Worm (Caenorhabditis elegans) whole organism, L1 larva: ENCODE data around the gene ZK1127.12.
A peak's percentile ranks its signal among the peaks of the same experiment; 100 is the strongest.

Experiments
- F16B12.6 ChIP-seq: fragments of 150-350 bp; optimal IDR thresholded peaks from 2 replicates; lab custom pipeline; 2014; ENCODE audit warnings: missing biosample characterization, missing genetic modification characterization
- aha-1 ChIP-seq: fragments of 150-350 bp; optimal IDR thresholded peaks from 2 replicates; lab custom pipeline; 2014; ENCODE audit warnings: missing biosample characterization, missing genetic modification characterization
- alr-1 ChIP-seq: fragments of 200-800 bp; sonication (Bioruptor generic); optimal IDR thresholded peaks from 2 replicates; lab custom pipeline; 2018; ENCODE audit warnings: borderline replicate concordance, mild to moderate bottlenecking, missing genetic modification characterization, missing compliant biosample characterization
- ama-1 ChIP-seq: fragments of 150-350 bp; optimal IDR thresholded peaks from 2 replicates; lab custom pipeline; 2014
- blmp-1 ChIP-seq: fragments of 150-350 bp; optimal IDR thresholded peaks from 2 replicates; lab custom pipeline; 2014; ENCODE audit warnings: missing biosample characterization, missing genetic modification characterization
- ceh-90 ChIP-seq: sonication (generic microtip); optimal IDR thresholded peaks from 2 replicates; lab custom pipeline; 2016; ENCODE audit warnings: missing genetic modification characterization, missing compliant biosample characterization
- ces-1 ChIP-seq: fragments of 150-350 bp; optimal IDR thresholded peaks from 2 replicates; lab custom pipeline; 2014; ENCODE audit warnings: missing biosample characterization, missing genetic modification reagents, missing genetic modification characterization
- dsc-1 ChIP-seq: sonication (generic microtip); optimal IDR thresholded peaks from 2 replicates; lab custom pipeline; 2016; ENCODE audit warnings: mild to moderate bottlenecking, missing genetic modification characterization, missing compliant biosample characterization
- efl-1 ChIP-seq, 4 experiments: fragments of 150-350 bp; optimal IDR thresholded peaks in 3 of 4; peaks in 1 of 4; 1 replicate in 1 of 4; 2 replicates in 3 of 4; lab custom pipeline; 2014; ENCODE audit warnings: missing biosample characterization in 2 of 4, missing genetic modification characterization in 2 of 4, missing genetic modification reagents in 2 of 4
- efl-3 ChIP-seq: fragments of 200-800 bp; sonication (Bioruptor generic); optimal IDR thresholded peaks from 2 replicates; lab custom pipeline; 2018; ENCODE audit warnings: mild to moderate bottlenecking, missing genetic modification characterization, missing compliant biosample characterization
- egl-13 ChIP-seq: sonication (generic microtip); optimal IDR thresholded peaks from 2 replicates; lab custom pipeline; 2016; ENCODE audit warnings: missing genotype, missing genetic modification reagents, missing genetic modification characterization, missing compliant biosample characterization
- elt-2 ChIP-seq: sonication (generic microtip); optimal IDR thresholded peaks from 2 replicates; lab custom pipeline; 2016; ENCODE audit warnings: missing genetic modification characterization, mild to moderate bottlenecking, inconsistent platforms, missing compliant biosample characterization, missing genetic modification reagents
- ets-5 ChIP-seq: fragments of 200-800 bp; sonication (Bioruptor generic); IDR thresholded peaks from 2 replicates; pipeline ENCODE4 v1.3.6; 2022; ENCODE audit warnings: missing genetic modification characterization, missing compliant biosample characterization
- fkh-10 ChIP-seq: sonication (generic microtip); optimal IDR thresholded peaks from 2 replicates; lab custom pipeline; 2017; ENCODE audit warnings: missing biosample characterization, missing genetic modification reagents, missing genetic modification characterization
- fos-1 ChIP-seq: fragments of 150-350 bp; optimal IDR thresholded peaks from 2 replicates; lab custom pipeline; 2014; ENCODE audit warnings: missing biosample characterization, missing genetic modification characterization
- hpl-2 ChIP-seq: fragments of 150-350 bp; optimal IDR thresholded peaks from 2 replicates; lab custom pipeline; 2014; ENCODE audit warnings: missing biosample characterization, missing genetic modification reagents, missing genetic modification characterization
- irx-1 ChIP-seq: sonication (generic microtip); optimal IDR thresholded peaks from 2 replicates; lab custom pipeline; 2016; ENCODE audit warnings: missing genetic modification characterization, missing compliant biosample characterization
- isw-1 ChIP-seq: fragments of 200-800 bp; sonication (Bioruptor generic); IDR thresholded peaks from 2 replicates; pipeline ENCODE4 v1.3.6; 2022; ENCODE audit warnings: missing genetic modification characterization, missing compliant biosample characterization
- jun-1 ChIP-seq: fragments of 150-350 bp; optimal IDR thresholded peaks from 2 replicates; lab custom pipeline; 2014; ENCODE audit warnings: missing biosample characterization, missing genetic modification reagents, missing genetic modification characterization
- lin-14 ChIP-seq: fragments of 200-800 bp; sonication (Bioruptor generic); optimal IDR thresholded peaks from 2 replicates; lab custom pipeline; 2018; ENCODE audit warnings: mild to moderate bottlenecking, missing genetic modification characterization, moderate library complexity, missing compliant biosample characterization
- lin-15B ChIP-seq: fragments of 150-350 bp; sonication (generic microtip); optimal IDR thresholded peaks from 3 replicates; lab custom pipeline; 2014; ENCODE audit warnings: missing biosample characterization, missing genetic modification characterization
- lsy-2 ChIP-seq, 2 experiments: fragments of 150-350 bp; optimal IDR thresholded peaks; 2 replicates each; lab custom pipeline; 2014; ENCODE audit warnings: missing biosample characterization in 2 of 2, missing genetic modification characterization in 2 of 2
- mdl-1 ChIP-seq, 2 experiments: fragments of 150-350 bp; optimal IDR thresholded peaks; 2 replicates each; lab custom pipeline; 2014 to 2017; ENCODE audit warnings: missing biosample characterization in 2 of 2, missing genetic modification characterization in 2 of 2, inconsistent platforms in 1 of 2
- mef-2 ChIP-seq: fragments of 150-350 bp; optimal IDR thresholded peaks from 2 replicates; lab custom pipeline; 2014; ENCODE audit warnings: missing biosample characterization, missing genetic modification characterization
- nhr-19 ChIP-seq: fragments of 200-800 bp; sonication (Bioruptor generic); conservative IDR thresholded peaks from 2 replicates; pipeline ENCODE4 v1.3.6; 2022; ENCODE audit warnings: missing genetic modification characterization, missing compliant biosample characterization
- nhr-20 ChIP-seq: sonication (generic microtip); optimal IDR thresholded peaks from 2 replicates; lab custom pipeline; 2016; ENCODE audit warnings: mild to moderate bottlenecking, missing genetic modification characterization, missing compliant biosample characterization
- nhr-237 ChIP-seq: fragments of 150-350 bp; optimal IDR thresholded peaks from 2 replicates; lab custom pipeline; 2014; ENCODE audit warnings: missing biosample characterization, missing genetic modification characterization
- nhr-28 ChIP-seq: fragments of 150-350 bp; optimal IDR thresholded peaks from 2 replicates; lab custom pipeline; 2014; ENCODE audit warnings: missing biosample characterization, missing genetic modification characterization
- nhr-47 ChIP-seq: sonication (generic microtip); optimal IDR thresholded peaks from 2 replicates; lab custom pipeline; 2016; ENCODE audit warnings: mild to moderate bottlenecking, missing genetic modification characterization, moderate library complexity, missing compliant biosample characterization
- nhr-76 ChIP-seq: sonication (generic microtip); optimal IDR thresholded peaks from 2 replicates; lab custom pipeline; 2017; ENCODE audit warnings: missing biosample characterization, missing genetic modification characterization
- nhr-90 ChIP-seq: sonication (generic microtip); optimal IDR thresholded peaks from 2 replicates; lab custom pipeline; 2016; ENCODE audit warnings: mild to moderate bottlenecking, missing genetic modification characterization, missing compliant biosample characterization; ENCODE audit not compliant: poor library complexity
- rnt-1 ChIP-seq: sonication (generic microtip); optimal IDR thresholded peaks from 2 replicates; lab custom pipeline; 2016; ENCODE audit warnings: mild to moderate bottlenecking, missing genetic modification characterization, moderate library complexity, missing compliant biosample characterization
- skn-1 ChIP-seq: fragments of 150-350 bp; optimal IDR thresholded peaks from 2 replicates; lab custom pipeline; 2014; ENCODE audit warnings: missing biosample characterization, missing genetic modification characterization
- snpc-4 ChIP-seq: fragments of 150-350 bp; optimal IDR thresholded peaks from 2 replicates; lab custom pipeline; 2014; ENCODE audit warnings: missing biosample characterization, missing genetic modification characterization
- snu-23 ChIP-seq: sonication (generic microtip); optimal IDR thresholded peaks from 2 replicates; lab custom pipeline; 2016; ENCODE audit warnings: missing genetic modification characterization, missing compliant biosample characterization
- sox-4 ChIP-seq: sonication (generic microtip); optimal IDR thresholded peaks from 2 replicates; lab custom pipeline; 2016; ENCODE audit warnings: missing genetic modification characterization, missing compliant biosample characterization
- sup-37 ChIP-seq: fragments of 200-800 bp; sonication (Bioruptor generic); optimal IDR thresholded peaks from 2 replicates; lab custom pipeline; 2018; ENCODE audit warnings: mild to moderate bottlenecking, missing genetic modification characterization, missing compliant biosample characterization
- unc-30 ChIP-seq: sonication (generic microtip); optimal IDR thresholded peaks from 2 replicates; lab custom pipeline; 2017; ENCODE audit warnings: missing biosample characterization, missing genetic modification characterization
- unc-98 ChIP-seq: fragments of 200-800 bp; sonication (Bioruptor generic); IDR thresholded peaks from 2 replicates; pipeline ENCODE4 v1.3.6; 2022; ENCODE audit warnings: missing genetic modification characterization, missing compliant biosample characterization
- xbp-1 ChIP-seq: sonication (generic microtip); optimal IDR thresholded peaks from 2 replicates; lab custom pipeline; 2016; ENCODE audit warnings: missing genetic modification characterization, missing compliant biosample characterization
- zag-1 ChIP-seq: fragments of 150-350 bp; optimal IDR thresholded peaks from 2 replicates; lab custom pipeline; 2014; ENCODE audit warnings: missing biosample characterization, missing genetic modification characterization
- ztf-11 ChIP-seq, 2 experiments: sonication (generic microtip); optimal IDR thresholded peaks; 2 replicates each; lab custom pipeline; 2016 to 2017; ENCODE audit warnings: missing genetic modification characterization in 2 of 2, missing biosample characterization in 1 of 2, missing compliant biosample characterization in 1 of 2
- ztf-4 ChIP-seq: fragments of 150-350 bp; optimal IDR thresholded peaks from 2 replicates; lab custom pipeline; 2014; ENCODE audit warnings: missing biosample characterization, missing genetic modification characterization

ZK1127.12 gene

ce11 chrII:7022370-7023001 is 29.4 kb upstream of the ZK1127.12 start, which contains the start of the genes lst-6 and lst-5 (continued):
- TF ChIP-seq jun-1: peak; percentile 40
- no peak for TF ChIP-seq sox-4 (tag; lab: Kevin White, UChicago)
- TF ChIP-seq ceh-90 (tag; lab: Kevin White, UChicago): no peak
- peak; percentile 76 for TF ChIP-seq snu-23 (GFP tag; lab: Kevin White, UChicago)
- TF ChIP-seq mef-2 (tag; lab: Kevin White, UChicago): no peak
- peak; percentile 80 to 85 for TF ChIP-seq lsy-2 (tag; optimal IDR thresholded peaks at IDR 0.05; lab: Kevin White, UChicago)
- TF ChIP-seq sup-37 (GFP tag; lab: Kevin White, UChicago): peak; percentile 10
- peak; percentile 47 for TF ChIP-seq irx-1
- peak; percentile 50 for TF ChIP-seq skn-1 (tag; lab: Kevin White, UChicago)
- TF ChIP-seq lin-15B (tag; lab: Kevin White, UChicago): peak; percentile 50
- no peak for TF ChIP-seq ztf-4 (tag; lab: Kevin White, UChicago)
- TF ChIP-seq hpl-2: no peak
- TF ChIP-seq nhr-47: peak; percentile 80
- no peak for TF ChIP-seq unc-98 (GFP tag; lab: Robert Waterston, UW)
- no peak for TF ChIP-seq ama-1 (lab: Kevin White, UChicago)
- no peak for TF ChIP-seq unc-30
- peak; percentile 61 to 73 for TF ChIP-seq efl-1 (optimal IDR thresholded peaks at IDR 0.05; lab: Kevin White, UChicago)
- TF ChIP-seq efl-1 (GFP tag; optimal IDR thresholded peaks at IDR 0.05 in 1 of 2; lab: Kevin White, UChicago): peak; percentile 67 to 97
- peak; percentile 56 for TF ChIP-seq snpc-4 (tag; lab: Kevin White, UChicago)
- no peak for TF ChIP-seq fos-1 (tag; lab: Kevin White, UChicago)
- no peak for TF ChIP-seq zag-1
- TF ChIP-seq fkh-10 (GFP tag; lab: Kevin White, UChicago): peak; percentile 47
- peak; percentile 70 for TF ChIP-seq dsc-1 (tag; lab: Kevin White, UChicago)
- TF ChIP-seq nhr-19 (GFP tag; lab: Robert Waterston, UW): peak; percentile 65
- TF ChIP-seq nhr-90 (tag; lab: Kevin White, UChicago): peak; percentile 10
- peak; percentile 56 for TF ChIP-seq egl-13 (tag; lab: Kevin White, UChicago)
- TF ChIP-seq nhr-237 (tag; lab: Kevin White, UChicago): no peak
- no peak for TF ChIP-seq alr-1 (tag; lab: Kevin White, UChicago)
- no peak for TF ChIP-seq ztf-11 (tag; optimal IDR thresholded peaks at IDR 0.05; lab: Kevin White, UChicago)
- TF ChIP-seq rnt-1 (tag; lab: Kevin White, UChicago): peak; percentile 60
- TF ChIP-seq efl-3 (GFP tag; lab: Kevin White, UChicago): no peak
- no peak for TF ChIP-seq nhr-28
- TF ChIP-seq F16B12.6 (tag; lab: Kevin White, UChicago): peak; percentile 58
- peak; percentile 72 for TF ChIP-seq nhr-20
- TF ChIP-seq lin-14: peak; percentile 86
- TF ChIP-seq mdl-1 (tag; optimal IDR thresholded peaks at IDR 0.05; lab: Kevin White, UChicago): peak in 1 of 2 experiments; percentile 42
- peak; percentile 14 for TF ChIP-seq blmp-1 (tag; lab: Kevin White, UChicago)
- TF ChIP-seq ces-1: no peak
- TF ChIP-seq elt-2 (tag; lab: Kevin White, UChicago): peak; percentile 75
- TF ChIP-seq ets-5 (GFP tag; lab: Robert Waterston, UW): no peak
- TF ChIP-seq xbp-1 (tag; lab: Kevin White, UChicago): peak; percentile 76
- TF ChIP-seq aha-1 (tag; lab: Kevin White, UChicago): no peak
- peak; percentile 58 for TF ChIP-seq isw-1 (GFP tag; lab: Robert Waterston, UW)
- no peak for TF ChIP-seq nhr-76 (tag; lab: Kevin White, UChicago)
